Worm (Caenorhabditis elegans) whole organism, early embryonic: ENCODE results near the gene par-1.

Source experiments
- B0310.2 ChIP-seq: sonication (generic microtip); optimal IDR thresholded peaks from 2 replicates; lab custom pipeline; 2016; ENCODE audit warnings: mild to moderate bottlenecking, missing genetic modification characterization, missing compliant biosample characterization
- F13C5.2 ChIP-seq: sonication (generic microtip); optimal IDR thresholded peaks from 2 replicates; lab custom pipeline; 2017; ENCODE audit warnings: mild to moderate bottlenecking, missing genetic modification characterization, inconsistent platforms, missing compliant biosample characterization
- aly-1 ChIP-seq: sonication (generic microtip); optimal IDR thresholded peaks from 2 replicates; lab custom pipeline; 2016; ENCODE audit warnings: missing genetic modification characterization, missing compliant biosample characterization
- ama-1 ChIP-seq: fragments of 150-350 bp; optimal IDR thresholded peaks from 2 replicates; lab custom pipeline; 2014
- ceh-13 ChIP-seq: fragments of 200-800 bp; sonication (Bioruptor generic); optimal IDR thresholded peaks from 2 replicates; lab custom pipeline; 2018; ENCODE audit warnings: mild to moderate bottlenecking, missing genetic modification characterization, missing compliant biosample characterization
- ceh-36 ChIP-seq: sonication (generic microtip); optimal IDR thresholded peaks from 2 replicates; lab custom pipeline; 2016; ENCODE audit warnings: missing genetic modification characterization, inconsistent platforms, missing compliant biosample characterization
- ets-7 ChIP-seq: sonication (generic microtip); optimal IDR thresholded peaks from 2 replicates; lab custom pipeline; 2016; ENCODE audit warnings: missing genotype, missing genetic modification characterization, missing compliant biosample characterization
- flt-1 ChIP-seq: fragments of 200-800 bp; sonication (Bioruptor generic); IDR thresholded peaks from 2 replicates; pipeline ENCODE4 v1.3.6; 2022; ENCODE audit warnings: missing genetic modification characterization, missing compliant biosample characterization
- hmbx-1 ChIP-seq: sonication (generic microtip); optimal IDR thresholded peaks from 2 replicates; lab custom pipeline; 2016; ENCODE audit warnings: mild to moderate bottlenecking, missing genetic modification characterization, missing compliant biosample characterization
- hmg-4 ChIP-seq: fragments of 200-800 bp; sonication (Bioruptor generic); optimal IDR thresholded peaks from 2 replicates; lab custom pipeline; 2018; ENCODE audit warnings: mild to moderate bottlenecking, missing genetic modification characterization, missing compliant biosample characterization
- hnd-1 ChIP-seq: sonication (generic microtip); optimal IDR thresholded peaks from 2 replicates; lab custom pipeline; 2016; ENCODE audit warnings: missing genetic modification characterization, missing compliant biosample characterization
- pes-1 ChIP-seq: fragments of 200-800 bp; sonication (Bioruptor generic); IDR thresholded peaks from 2 replicates; pipeline ENCODE4 v1.3.6; 2022; ENCODE audit warnings: missing genetic modification reagents, missing genetic modification characterization, missing compliant biosample characterization
- scrt-1 ChIP-seq: fragments of 200-800 bp; sonication (Bioruptor generic); IDR thresholded peaks from 2 replicates; pipeline ENCODE4 v1.3.6; 2022; ENCODE audit warnings: missing genetic modification characterization, missing compliant biosample characterization
- sea-1 ChIP-seq: fragments of 200-800 bp; sonication (Bioruptor generic); conservative IDR thresholded peaks from 2 replicates; pipeline ENCODE4 v1.3.6; 2022; ENCODE audit warnings: missing genetic modification characterization, missing compliant biosample characterization
- tbx-11 ChIP-seq: fragments of 200-800 bp; sonication (Bioruptor generic); IDR thresholded peaks from 2 replicates; pipeline ENCODE4 v1.3.6; 2022; ENCODE audit warnings: missing genetic modification characterization, missing compliant biosample characterization
- tbx-37 ChIP-seq: fragments of 200-800 bp; sonication (Bioruptor generic); conservative IDR thresholded peaks from 2 replicates; pipeline ENCODE4 v1.3.6; 2022; ENCODE audit warnings: missing genetic modification reagents, missing genetic modification characterization, missing compliant biosample characterization
- tra-4 ChIP-seq: sonication (generic microtip); optimal IDR thresholded peaks from 2 replicates; lab custom pipeline; 2017; ENCODE audit warnings: missing genetic modification characterization, missing compliant biosample characterization

Gene par-1

ce11 chrV:14094546-14094945, 50.6 kb downstream of the par-1 start:
- TF ChIP-seq ceh-13, result no peak
- no peak for TF ChIP-seq ama-1 (lab: Kevin White, UChicago)
- TF ChIP-seq sea-1 (GFP tag; lab: Robert Waterston, UW), result no peak
- no peak for TF ChIP-seq hmbx-1 (tag; lab: Kevin White, UChicago)
- TF ChIP-seq F13C5.2 (tag; lab: Kevin White, UChicago), result no peak
- no peak for TF ChIP-seq tbx-11 (GFP tag; lab: Robert Waterston, UW)
- TF ChIP-seq ceh-36 (tag; lab: Kevin White, UChicago), result no peak
- TF ChIP-seq scrt-1 (GFP tag; lab: Robert Waterston, UW), result no peak
- TF ChIP-seq aly-1, result no peak
- no peak for TF ChIP-seq hmg-4
- TF ChIP-seq ets-7 (tag; lab: Kevin White, UChicago), result no peak
- TF ChIP-seq B0310.2, result no peak
- no peak for TF ChIP-seq tbx-37 (GFP tag; lab: Robert Waterston, UW)
- TF ChIP-seq flt-1, result no peak
- TF ChIP-seq tra-4 (tag; lab: Kevin White, UChicago), result no peak
- no peak for TF ChIP-seq pes-1 (GFP tag; lab: Robert Waterston, UW)
- no peak for TF ChIP-seq hnd-1 (tag; lab: Kevin White, UChicago)

ce11 chrV:14093805-14094204, 51.4 kb downstream of the par-1 start, which contains the start of gene D1086.8:
Gene D1086.8, plus strand, starts transcription at chrV:14094105.
- TF ChIP-seq pes-1 (GFP tag; lab: Robert Waterston, UW) (no peak), B0310.2 (no peak), sea-1 (GFP tag; lab: Robert Waterston, UW) (no peak), ceh-36 (tag; lab: Kevin White, UChicago) (no peak), ama-1 (lab: Kevin White, UChicago) (no peak), hnd-1 (tag; lab: Kevin White, UChicago) (no peak), tbx-11 (GFP tag; lab: Robert Waterston, UW) (no peak), F13C5.2 (tag; lab: Kevin White, UChicago) (no peak), ceh-13 (no peak), flt-1 (no peak), hmbx-1 (tag; lab: Kevin White, UChicago) (no peak), scrt-1 (GFP tag; lab: Robert Waterston, UW) (no peak), ets-7 (tag; lab: Kevin White, UChicago) (no peak), aly-1 (no peak), hmg-4 (no peak)

- TF ChIP-seq F13C5.2 (tag; lab: Kevin White, UChicago), result peak; percentile 1
- no peak for TF ChIP-seq hmg-4
Observed at ce11 chrV:14092403-14092802, 52.8 kb downstream of the par-1 start, which contains the start of gene D1086.3. Gene D1086.3, plus strand, starts transcription at chrV:14092792.

ce11 chrV:14090309-14090967, 54.7 kb downstream of the par-1 start, which contains the start of the genes D1086.5 and him-5:
Gene D1086.5, minus strand, starts transcription at chrV:14090359.
Gene him-5, plus strand, starts transcription at chrV:14090426.
- TF ChIP-seq B0310.2, result no peak
- no peak for TF ChIP-seq scrt-1 (GFP tag; lab: Robert Waterston, UW)
- TF ChIP-seq tbx-37 (GFP tag; lab: Robert Waterston, UW), result no peak
- TF ChIP-seq flt-1, result no peak
- no peak for TF ChIP-seq hnd-1 (tag; lab: Kevin White, UChicago)
- no peak for TF ChIP-seq pes-1 (GFP tag; lab: Robert Waterston, UW)
- TF ChIP-seq ceh-13, result no peak

- TF ChIP-seq tbx-37 (GFP tag; lab: Robert Waterston, UW) (no peak), hmbx-1 (tag; lab: Kevin White, UChicago) (no peak), B0310.2 (no peak)
Observed at ce11 chrV:14088051-14088450, 57.1 kb downstream of the par-1 start, which contains the start of gene D1086.19. Gene D1086.19, plus strand, starts transcription at chrV:14088351.

- TF ChIP-seq tbx-11 (GFP tag; lab: Robert Waterston, UW) (no peak), aly-1 (no peak), tra-4 (tag; lab: Kevin White, UChicago) (no peak), scrt-1 (GFP tag; lab: Robert Waterston, UW) (no peak), F13C5.2 (tag; lab: Kevin White, UChicago) (no peak), hnd-1 (tag; lab: Kevin White, UChicago) (no peak), ets-7 (tag; lab: Kevin White, UChicago) (no peak), sea-1 (GFP tag; lab: Robert Waterston, UW) (no peak), hmg-4 (no peak), ceh-36 (tag; lab: Kevin White, UChicago) (no peak), pes-1 (GFP tag; lab: Robert Waterston, UW) (no peak), flt-1 (no peak), B0310.2 (no peak), ama-1 (lab: Kevin White, UChicago) (no peak), hmbx-1 (tag; lab: Kevin White, UChicago) (no peak)
Observed at ce11 chrV:14085589-14085988, 59.6 kb downstream of the par-1 start, which contains the start of gene D1086.18. Gene D1086.18, plus strand, starts transcription at chrV:14085889.

- no peak for TF ChIP-seq pes-1 (GFP tag; lab: Robert Waterston, UW)
- TF ChIP-seq B0310.2, result no peak
Observed at ce11 chrV:14083970-14084369, 61.2 kb downstream of the par-1 start, which contains the start of gene D1086.7. Gene D1086.7, plus strand, starts transcription at chrV:14084270.

ce11 chrV:14082453-14082852, 62.7 kb downstream of the par-1 start, which contains the start of gene D1086.10:
Gene D1086.10, plus strand, starts transcription at chrV:14082753.
- TF ChIP-seq tbx-11 (GFP tag; lab: Robert Waterston, UW) (no peak), hmbx-1 (tag; lab: Kevin White, UChicago) (no peak), B0310.2 (no peak), tra-4 (tag; lab: Kevin White, UChicago) (no peak), ama-1 (lab: Kevin White, UChicago) (no peak), ets-7 (tag; lab: Kevin White, UChicago) (no peak), sea-1 (GFP tag; lab: Robert Waterston, UW) (no peak), ceh-13 (no peak), hmg-4 (no peak), aly-1 (no peak), ceh-36 (tag; lab: Kevin White, UChicago) (no peak), tbx-37 (GFP tag; lab: Robert Waterston, UW) (no peak), scrt-1 (GFP tag; lab: Robert Waterston, UW) (no peak), flt-1 (no peak), pes-1 (GFP tag; lab: Robert Waterston, UW) (no peak)
